Worm (Caenorhabditis elegans) whole organism, L4 larva: ENCODE results near the gene nars-2.
A peak's percentile ranks its signal among the peaks of the same experiment; 100 is the strongest.

Experiments used
- F49E8.2 ChIP-seq: sonication (generic microtip); optimal IDR thresholded peaks from 2 replicates; lab custom pipeline; 2016; ENCODE audit warnings: missing compliant biosample characterization, mild to moderate bottlenecking, missing genetic modification characterization, borderline replicate concordance
- Y48G9A.11 ChIP-seq: fragments of 200-800 bp; sonication (Bioruptor generic); IDR thresholded peaks from 2 replicates; pipeline ENCODE4 v1.3.6; 2022; ENCODE audit warnings: missing genetic modification reagents, missing genetic modification characterization, missing compliant biosample characterization
- aha-1 ChIP-seq: fragments of 150-350 bp; peaks from one replicate; lab custom pipeline; 2014; ENCODE audit warnings: missing biosample characterization, missing genetic modification characterization
- aly-2 ChIP-seq: sonication (generic microtip); optimal IDR thresholded peaks from 2 replicates; lab custom pipeline; 2018; ENCODE audit warnings: missing biosample characterization, missing genetic modification characterization
- arid-1 ChIP-seq: fragments of 200-800 bp; sonication (Bioruptor generic); conservative IDR thresholded peaks from 2 replicates; pipeline ENCODE4 v1.3.6; 2022; ENCODE audit warnings: missing genetic modification reagents, missing genetic modification characterization, missing compliant biosample characterization
- ceh-44 ChIP-seq: fragments of 200-800 bp; sonication (Bioruptor generic); IDR thresholded peaks from 2 replicates; pipeline ENCODE4 v1.3.6; 2022; ENCODE audit warnings: missing genetic modification reagents, missing genetic modification characterization, missing compliant biosample characterization
- cey-2 ChIP-seq: sonication (generic microtip); optimal IDR thresholded peaks from 3 replicates; lab custom pipeline; 2017; ENCODE audit warnings: missing genetic modification characterization, mild to moderate bottlenecking, missing compliant biosample characterization, antibody characterized with exemption, borderline replicate concordance; ENCODE audit not compliant: insufficient read depth
- daf-19 ChIP-seq: fragments of 200-800 bp; sonication (Bioruptor generic); conservative IDR thresholded peaks from 2 replicates; pipeline ENCODE4 v1.3.6; 2022; ENCODE audit warnings: missing genetic modification characterization, missing compliant biosample characterization
- egl-43 ChIP-seq: fragments of 200-800 bp; sonication (Bioruptor generic); IDR thresholded peaks from 2 replicates; pipeline ENCODE4 v1.3.6; 2022; ENCODE audit warnings: missing genetic modification reagents, missing genetic modification characterization, missing compliant biosample characterization
- fos-1 ChIP-seq: fragments of 150-350 bp; optimal IDR thresholded peaks from 2 replicates; lab custom pipeline; 2014; ENCODE audit warnings: missing biosample characterization, missing genetic modification characterization
- hif-1 ChIP-seq, 2 experiments: sonication (generic microtip); optimal IDR thresholded peaks; 2 replicates each; lab custom pipeline; 2016 to 2017; ENCODE audit warnings: missing compliant biosample characterization in 2 of 2, missing genetic modification characterization in 2 of 2, missing genetic modification reagents in 2 of 2, missing genotype in 2 of 2, mild to moderate bottlenecking in 1 of 2
- jun-1 ChIP-seq: fragments of 150-350 bp; optimal IDR thresholded peaks from 2 replicates; lab custom pipeline; 2014; ENCODE audit warnings: missing biosample characterization, missing genetic modification reagents, missing genetic modification characterization
- lim-7 ChIP-seq: fragments of 200-800 bp; sonication (Bioruptor generic); IDR thresholded peaks from 2 replicates; pipeline ENCODE4 v1.3.6; 2022; ENCODE audit warnings: missing genetic modification characterization, missing compliant biosample characterization
- lin-1 ChIP-seq: fragments of 200-800 bp; sonication (Bioruptor generic); IDR thresholded peaks from 2 replicates; pipeline ENCODE4 v1.3.6; 2022; ENCODE audit warnings: missing genetic modification reagents, missing genetic modification characterization, missing compliant biosample characterization
- lin-29 ChIP-seq: fragments of 200-800 bp; sonication (Bioruptor generic); IDR thresholded peaks from 2 replicates; pipeline ENCODE4 v1.3.6; 2022; ENCODE audit warnings: missing genetic modification reagents, missing genetic modification characterization, missing compliant biosample characterization
- lin-38 ChIP-seq: fragments of 200-800 bp; sonication (Bioruptor generic); IDR thresholded peaks from 2 replicates; pipeline ENCODE4 v1.3.6; 2022; ENCODE audit warnings: missing genetic modification reagents, missing genetic modification characterization, missing compliant biosample characterization
- lir-3 ChIP-seq: sonication (generic microtip); optimal IDR thresholded peaks from 2 replicates; lab custom pipeline; 2016; ENCODE audit warnings: mild to moderate bottlenecking, missing genetic modification characterization, missing compliant biosample characterization
- lsy-2 ChIP-seq, 2 experiments: fragments of 150-350 bp in 1 of 2; sonication (generic microtip) in 1 of 2; optimal IDR thresholded peaks; 2 replicates each; lab custom pipeline; 2014 to 2017; ENCODE audit warnings: missing biosample characterization in 2 of 2, missing genetic modification characterization in 2 of 2
- mxl-3 ChIP-seq: fragments of 200-800 bp; sonication (Bioruptor generic); optimal IDR thresholded peaks from 2 replicates; lab custom pipeline; 2018; ENCODE audit warnings: mild to moderate bottlenecking, missing genetic modification characterization, missing compliant biosample characterization
- nhr-11 ChIP-seq: fragments of 150-350 bp; optimal IDR thresholded peaks from 2 replicates; lab custom pipeline; 2014; ENCODE audit warnings: missing biosample characterization, missing genetic modification characterization
- nhr-25 ChIP-seq: sonication (generic microtip); optimal IDR thresholded peaks from 2 replicates; lab custom pipeline; 2017; ENCODE audit warnings: missing genetic modification characterization, mild to moderate bottlenecking, missing compliant biosample characterization, antibody characterized with exemption, moderate library complexity, borderline replicate concordance; ENCODE audit not compliant: insufficient read depth
- nhr-28 ChIP-seq: fragments of 150-350 bp; optimal IDR thresholded peaks from 2 replicates; lab custom pipeline; 2014; ENCODE audit warnings: missing biosample characterization, missing genetic modification characterization
- nhr-42 ChIP-seq: fragments of 200-800 bp; sonication (Bioruptor generic); IDR thresholded peaks from 2 replicates; pipeline ENCODE4 v1.3.6; 2022; ENCODE audit warnings: missing genetic modification characterization, missing compliant biosample characterization
- nhr-48 ChIP-seq: sonication (generic microtip); optimal IDR thresholded peaks from 2 replicates; lab custom pipeline; 2016; ENCODE audit warnings: mild to moderate bottlenecking, missing genetic modification characterization, missing compliant biosample characterization
- nhr-6 ChIP-seq: fragments of 150-350 bp; optimal IDR thresholded peaks from 2 replicates; lab custom pipeline; 2014; ENCODE audit warnings: missing biosample characterization, missing genetic modification characterization
- pha-4 ChIP-seq, 2 experiments: fragments of 150-350 bp in 1 of 2; fragments of 200-800 bp in 1 of 2; sonication (Bioruptor generic) in 1 of 2; IDR thresholded peaks in 1 of 2; optimal IDR thresholded peaks in 1 of 2; 2 replicates each; pipeline versions ENCODE4 v1.3.6 to Lab custom; 2014 to 2022; ENCODE audit warnings: missing genetic modification characterization in 2 of 2, missing genetic modification reagents in 2 of 2, missing biosample characterization in 1 of 2, missing compliant biosample characterization in 1 of 2
- set-16 ChIP-seq: fragments of 200-800 bp; sonication (Bioruptor generic); IDR thresholded peaks from 2 replicates; pipeline ENCODE4 v1.3.6; 2022; ENCODE audit warnings: missing genetic modification reagents, missing genetic modification characterization, missing compliant biosample characterization
- tag-97 ChIP-seq: fragments of 200-800 bp; sonication (Bioruptor generic); IDR thresholded peaks from 2 replicates; pipeline ENCODE4 v1.3.6; 2022; ENCODE audit warnings: missing genetic modification characterization, missing compliant biosample characterization
- unc-130 ChIP-seq: sonication (generic microtip); optimal IDR thresholded peaks from 2 replicates; lab custom pipeline; 2016; ENCODE audit warnings: missing genetic modification reagents, missing genetic modification characterization, missing compliant biosample characterization
- unc-39 ChIP-seq: sonication (generic microtip); optimal IDR thresholded peaks from 2 replicates; lab custom pipeline; 2017; ENCODE audit warnings: missing biosample characterization, missing genetic modification characterization
- unc-62 ChIP-seq, 3 experiments: fragments of 150-350 bp in 1 of 3; sonication (generic microtip); optimal IDR thresholded peaks in 2 of 3; peaks in 1 of 3; 1 replicate in 1 of 3; 2 replicates in 2 of 3; lab custom pipeline; 2014 to 2017; ENCODE audit warnings: missing biosample characterization in 3 of 3, missing genetic modification characterization in 3 of 3, missing genetic modification reagents in 3 of 3, missing genotype in 1 of 3
- zag-1 ChIP-seq: fragments of 150-350 bp; optimal IDR thresholded peaks from 2 replicates; lab custom pipeline; 2014; ENCODE audit warnings: missing biosample characterization, missing genetic modification characterization
- zfp-2 ChIP-seq: sonication (generic microtip); optimal IDR thresholded peaks from 2 replicates; lab custom pipeline; 2016; ENCODE audit warnings: mild to moderate bottlenecking, missing genetic modification characterization, missing compliant biosample characterization

The nars-2 gene

DNA sequence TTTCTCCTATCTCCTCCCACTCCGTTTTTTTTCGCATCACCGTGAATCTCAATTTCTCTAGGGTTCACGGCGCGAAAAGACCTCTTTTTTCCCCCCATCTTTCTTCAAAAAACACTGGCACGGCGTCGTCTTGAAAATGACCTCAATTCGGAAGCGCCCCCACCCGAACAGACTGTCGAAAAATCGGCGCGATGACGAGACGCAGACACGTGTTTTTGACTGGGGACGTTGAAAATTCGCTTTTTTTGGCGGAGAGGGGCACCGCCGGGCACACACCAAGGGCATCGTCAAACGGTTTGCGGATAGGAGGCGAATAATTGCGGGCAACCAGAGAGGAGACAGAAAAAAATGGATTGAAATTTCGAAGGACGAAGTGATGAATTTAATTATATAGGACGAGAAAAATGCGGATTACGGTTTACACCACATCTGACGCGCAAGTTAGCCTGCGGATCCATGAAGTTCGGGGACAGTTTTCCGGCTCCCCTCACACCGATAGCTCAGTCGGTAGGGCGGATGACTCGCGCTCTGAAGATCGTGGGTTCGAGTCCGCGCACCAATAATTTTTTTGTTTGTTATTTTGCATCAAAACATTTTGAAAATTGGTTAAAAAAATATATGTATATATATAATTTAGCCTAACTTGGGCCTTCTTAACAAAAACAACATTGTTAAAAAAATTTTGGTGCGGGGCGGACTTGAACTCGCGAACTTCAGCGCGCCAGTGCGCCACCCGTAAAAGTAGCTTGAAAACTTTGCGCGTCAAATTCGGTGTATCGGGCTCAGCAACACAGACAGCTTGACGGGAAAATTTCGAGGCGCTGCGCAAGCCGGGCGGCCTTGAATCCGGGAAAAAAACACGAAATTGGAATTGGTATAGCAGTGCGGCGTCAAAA is 21.8 kb downstream of the nars-2 start:
- TF ChIP-seq nhr-42 (GFP tag; lab: Robert Waterston, UW): 0 out of 2 replicates have a peak, but pooled peaks have one; percentile 35
- TF ChIP-seq pha-4 (GFP tag; IDR thresholded peaks at IDR 0.05; lab: Robert Waterston, UW): no peak
- no peak for TF ChIP-seq pha-4 (tag; optimal IDR thresholded peaks at IDR 0.05; lab: Kevin White, UChicago)
- no peak for TF ChIP-seq jun-1 (tag; lab: Kevin White, UChicago)
- 0 out of 2 replicates have a peak, but pooled peaks have one; percentile 4 for TF ChIP-seq egl-43
- no peak for TF ChIP-seq unc-130 (GFP tag; lab: Kevin White, UChicago)
- 0 out of 2 replicates have a peak, but pooled peaks have one; percentile 4 for TF ChIP-seq ceh-44
- TF ChIP-seq nhr-25 (tag; lab: Kevin White, UChicago): peak; percentile 42
- peak; percentile 46 for TF ChIP-seq mxl-3 (GFP tag; lab: Kevin White, UChicago)
- TF ChIP-seq set-16: 0 out of 2 replicates have a peak, but pooled peaks have one; percentile 22
- no peak for TF ChIP-seq arid-1 (GFP tag; lab: Robert Waterston, UW)
- TF ChIP-seq lim-7: no peak
- no peak for TF ChIP-seq nhr-11
- no peak for TF ChIP-seq daf-19 (GFP tag; lab: Robert Waterston, UW)
- TF ChIP-seq unc-62 (GFP tag; optimal IDR thresholded peaks at IDR 0.05 in 1 of 2; lab: Kevin White, UChicago): peak in 1 of 2 experiments; percentile 26
- TF ChIP-seq unc-62 (tag; optimal IDR thresholded peaks at IDR 0.05; lab: Kevin White, UChicago): no peak
- no peak for TF ChIP-seq zfp-2 (tag; lab: Kevin White, UChicago)

DNA sequence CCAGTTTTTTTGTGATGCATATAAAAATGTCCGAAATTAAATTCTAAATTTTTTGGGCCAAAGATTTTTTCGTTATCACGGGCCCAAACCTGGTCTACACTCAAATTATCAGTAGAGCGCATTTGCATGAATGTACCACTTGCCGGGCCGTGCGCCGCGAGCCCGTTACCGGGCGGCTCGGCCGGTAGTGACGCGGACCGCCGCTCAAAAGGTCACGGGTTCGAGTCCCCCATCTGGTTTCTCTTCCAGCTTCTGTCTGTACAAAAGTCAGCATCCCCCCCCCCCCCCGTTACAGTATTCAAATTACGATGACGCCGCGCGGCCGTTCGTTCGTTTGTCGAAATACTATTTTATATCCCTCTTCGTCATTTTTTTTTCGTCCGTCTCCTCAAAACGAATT is 23.2 kb downstream of the nars-2 start:
- no peak for TF ChIP-seq aly-2 (tag; lab: Kevin White, UChicago)
- no peak for TF ChIP-seq hif-1 (tag; optimal IDR thresholded peaks at IDR 0.05; lab: Kevin White, UChicago)
- peak; percentile 90 for TF ChIP-seq set-16
- no peak for TF ChIP-seq nhr-48 (tag; lab: Kevin White, UChicago)
- peak; percentile 49 for TF ChIP-seq lin-38 (GFP tag; lab: Robert Waterston, UW)
- TF ChIP-seq nhr-6 (tag; lab: Kevin White, UChicago): no peak

DNA sequence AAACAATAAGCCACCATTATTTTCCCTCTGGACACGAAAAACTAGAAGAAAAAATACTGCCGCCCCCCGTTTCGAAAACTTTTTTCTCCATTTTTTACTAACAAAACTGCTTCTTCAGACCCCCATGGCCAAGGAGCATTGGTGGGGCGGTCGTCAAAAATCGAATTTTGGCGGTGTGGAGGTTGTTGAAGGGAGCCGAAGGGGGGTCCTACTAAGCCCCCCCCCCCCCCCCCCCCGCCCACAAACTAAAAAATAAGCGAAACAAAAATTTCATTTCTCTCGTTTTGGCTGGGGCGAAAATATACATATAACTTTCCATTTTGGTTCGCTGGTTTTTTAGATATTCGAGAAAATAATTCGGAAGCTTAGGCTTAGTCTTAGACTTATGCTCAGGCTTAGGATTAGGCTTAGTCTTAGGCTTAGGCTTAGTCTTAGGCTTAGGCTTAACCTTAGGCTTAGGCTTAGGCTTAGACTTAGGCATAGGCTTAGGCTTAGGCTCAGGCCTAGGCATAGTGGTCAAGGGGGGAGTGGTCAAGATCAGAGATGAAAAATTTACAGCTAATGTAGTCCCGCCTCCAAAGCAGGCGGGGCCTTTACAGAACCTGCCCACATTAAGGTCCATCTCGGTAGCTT is 25.8 kb downstream of the nars-2 start:
- no peak for TF ChIP-seq fos-1 (tag; lab: Kevin White, UChicago)
- TF ChIP-seq pha-4 (GFP tag; IDR thresholded peaks at IDR 0.05; lab: Robert Waterston, UW): peak; percentile 33; the same call in 1 of the 2 replicates
- no peak for TF ChIP-seq pha-4 (tag; optimal IDR thresholded peaks at IDR 0.05; lab: Kevin White, UChicago)
- TF ChIP-seq aha-1 (tag; lab: Kevin White, UChicago): peak; percentile 87
- TF ChIP-seq set-16: peak; percentile 85

DNA sequence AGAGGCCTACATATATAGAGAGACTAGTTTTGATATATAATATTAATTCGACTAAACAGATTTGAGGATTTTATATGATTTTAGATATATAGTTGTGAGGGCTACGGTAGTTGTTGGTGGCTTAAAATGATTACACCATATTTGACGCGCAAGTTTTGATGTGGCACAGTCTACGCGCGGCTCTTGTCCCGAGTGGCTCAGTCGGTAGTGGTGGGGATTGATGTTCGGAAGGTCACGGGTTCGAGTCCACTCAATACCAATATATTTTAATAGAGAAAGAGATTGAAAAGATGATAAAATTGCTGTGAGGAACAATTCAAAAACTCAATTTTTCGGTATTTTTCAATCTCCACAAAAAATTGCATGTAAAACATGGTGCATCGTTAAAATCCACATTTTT is 27.7 kb downstream of the nars-2 start:
- TF ChIP-seq Y48G9A.11 (GFP tag; lab: Robert Waterston, UW): no peak

DNA sequence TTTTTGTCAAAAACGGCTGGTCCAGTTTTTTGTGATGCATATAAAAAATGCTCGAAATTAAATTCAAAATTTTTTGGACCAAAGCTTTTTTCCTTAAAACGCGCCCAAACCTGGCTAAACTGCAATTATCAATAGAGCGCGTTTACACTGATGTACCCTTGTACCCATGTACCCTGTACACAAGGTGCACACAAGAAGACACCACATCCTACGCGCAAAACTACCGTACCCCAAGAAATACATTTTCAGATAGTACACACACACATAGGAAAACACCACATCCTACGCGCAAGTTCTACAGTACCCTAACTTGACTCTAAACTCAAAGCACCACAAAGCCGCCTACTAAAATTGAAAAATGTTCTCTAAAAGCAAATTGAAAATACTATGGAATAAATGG is 29.2 kb downstream of the nars-2 start:
- TF ChIP-seq lsy-2 (tag; optimal IDR thresholded peaks at IDR 0.05; lab: Kevin White, UChicago) (peak in 1 of 2 experiments; percentile 5), nhr-28 (tag; lab: Kevin White, UChicago) (no peak), tag-97 (GFP tag; lab: Robert Waterston, UW) (no peak), fos-1 (tag; lab: Kevin White, UChicago) (no peak), set-16 (no peak), lin-38 (GFP tag; lab: Robert Waterston, UW) (peak; percentile 61), lin-29 (GFP tag; lab: Robert Waterston, UW) (no peak), F49E8.2 (tag; lab: Kevin White, UChicago) (no peak), lin-1 (GFP tag; lab: Robert Waterston, UW) (no peak), lir-3 (tag; lab: Kevin White, UChicago) (no peak), zag-1 (tag; lab: Kevin White, UChicago) (no peak), cey-2 (tag; lab: Kevin White, UChicago) (no peak), unc-39 (tag; lab: Kevin White, UChicago) (no peak)
